Worm (Caenorhabditis elegans) whole organism, L4/young adult: ENCODE results near the gene clc-25.

ENCODE experiments used
- dao-5 ChIP-seq: sonication (generic microtip); optimal IDR thresholded peaks from 2 replicates; lab custom pipeline; 2016; ENCODE audit warnings: missing genotype, missing genetic modification characterization, moderate library complexity, missing compliant biosample characterization
- him-1 ChIP-seq: sonication (generic microtip); optimal IDR thresholded peaks from 2 replicates; lab custom pipeline; 2016; ENCODE audit warnings: missing genotype, missing genetic modification reagents, missing genetic modification characterization, missing compliant biosample characterization

ce11 chrIII:1043790-1044189 is 17.6 kb upstream of the clc-25 start:
- TF ChIP-seq him-1 (tag; lab: Kevin White, UChicago) (no peak), dao-5 (tag; lab: Kevin White, UChicago) (no peak)
